Fruit fly (Drosophila melanogaster): Measurements from ENCODE around the gene CG14050.
A peak's percentile ranks its signal among the peaks of the same experiment; 100 is the strongest.

The CG14050 gene

DNA sequence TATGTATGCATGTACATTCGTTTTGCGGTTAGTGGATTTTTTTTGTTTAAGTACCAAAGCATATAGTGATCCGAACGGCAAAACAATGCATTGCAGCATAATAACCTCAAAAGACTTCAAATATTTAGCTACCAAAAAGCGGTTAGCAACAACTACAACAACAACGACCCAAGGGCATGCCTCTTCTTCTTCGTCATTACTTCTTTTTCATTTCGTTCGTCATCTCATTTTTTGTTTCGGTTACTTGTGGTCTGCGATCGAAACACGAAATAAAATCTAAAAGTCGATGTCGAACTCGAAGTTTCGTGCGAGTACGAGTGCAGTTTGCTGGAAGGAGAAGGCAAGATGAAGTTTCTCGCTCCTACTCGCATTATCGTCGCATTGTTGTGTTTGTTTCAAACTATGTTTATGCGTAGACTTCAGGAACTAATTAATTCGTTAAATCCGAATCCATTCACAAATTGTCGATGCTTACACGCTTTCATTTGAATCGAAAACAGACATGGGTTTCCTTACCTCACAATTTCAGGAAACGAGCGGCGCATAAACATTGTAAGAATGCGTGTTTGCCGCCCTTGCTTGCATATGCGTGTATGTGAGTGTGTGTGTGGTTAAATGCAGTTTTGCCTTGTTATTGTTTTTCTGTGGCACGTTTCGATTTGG, 27.2 kb downstream of the CG14050 start (continued):
- TF ChIP-seq CG7839 (tag; optimal IDR thresholded peaks at IDR 0.05) (peak; percentile 80), CG16779 (GFP tag; IDR thresholded peaks at IDR 0.05) (no peak), CG10274 (GFP tag; optimal IDR thresholded peaks at IDR 0.05) (no peak), pho (GFP tag; optimal IDR thresholded peaks at IDR 0.05) (no peak), sr (GFP tag; IDR thresholded peaks at IDR 0.05) (peak; percentile 70; the same call in 2 of the 3 replicates), danr (GFP tag; IDR thresholded peaks at IDR 0.05) (0 out of 2 replicates have a peak, but pooled peaks have one; percentile 23), Aef1 (GFP tag; IDR thresholded peaks at IDR 0.05) (peak; percentile 52; the same call in 2 of the 3 replicates), hth (optimal IDR thresholded peaks at IDR 0.05) (no peak), amos (GFP tag; IDR thresholded peaks at IDR 0.05; ENCODE audit: partially characterized antibody) (no peak), tap (tag; optimal IDR thresholded peaks at IDR 0.05) (peak; percentile 84), gce (GFP tag; IDR thresholded peaks at IDR 0.05) (peak; percentile 85), Fer3 (tag; optimal IDR thresholded peaks at IDR 0.05) (peak; percentile 65), Drgx (GFP tag; IDR thresholded peaks at IDR 0.05) (peak; percentile 94), sima (GFP tag; optimal IDR thresholded peaks at IDR 0.05) (peak; percentile 5), pnt (GFP tag; optimal IDR thresholded peaks at IDR 0.05) (peak; percentile 77), Blimp-1 (GFP tag; optimal IDR thresholded peaks at IDR 0.05) (peak; percentile 86), scrt (GFP tag; optimal IDR thresholded peaks at IDR 0.05) (peak; percentile 45), HmgD (GFP tag; optimal IDR thresholded peaks at IDR 0.05) (peak; percentile 64), PHDP (tag; optimal IDR thresholded peaks at IDR 0.05) (peak; percentile 80), lab (GFP tag; optimal IDR thresholded peaks at IDR 0.05) (peak; percentile 74), CG30403 (GFP tag; optimal IDR thresholded peaks at IDR 0.05) (peak; percentile 78), CG3407 (GFP tag; optimal IDR thresholded peaks at IDR 0.05) (peak; percentile 83), pan (optimal IDR thresholded peaks at IDR 0.05) (no peak), pan (GFP tag; optimal IDR thresholded peaks at IDR 0.05 in 1 of 2, IDR thresholded peaks at IDR 0.05 in 1 of 2) (peak in 1 of 2 experiments; percentile 88), CG1529 (GFP tag; optimal IDR thresholded peaks at IDR 0.05) (peak; percentile 80), CG14441 (GFP tag; IDR thresholded peaks at IDR 0.05) (peak; percentile 73), Lhr (GFP tag; optimal IDR thresholded peaks at IDR 0.05) (peak; percentile 49), CG6765 (GFP tag; optimal IDR thresholded peaks at IDR 0.05) (no peak), Sin3A (optimal IDR thresholded peaks at IDR 0.05) (no peak), aop (GFP tag; IDR thresholded peaks at IDR 0.05) (0 out of 2 replicates have a peak, but pooled peaks have one; percentile 50), org-1 (GFP tag; optimal IDR thresholded peaks at IDR 0.05) (peak; percentile 80), CG4820 (GFP tag; optimal IDR thresholded peaks at IDR 0.05) (peak; percentile 100), nerfin-1 (tag; optimal IDR thresholded peaks at IDR 0.05) (peak; percentile 74), CG8765 (GFP tag; IDR thresholded peaks at IDR 0.05) (peak; percentile 73), CG12659 (GFP tag; optimal IDR thresholded peaks at IDR 0.05) (peak; percentile 66), seq (GFP tag; IDR thresholded peaks at IDR 0.05) (peak; percentile 76), CG6654 (GFP tag; optimal IDR thresholded peaks at IDR 0.05) (peak; percentile 16), Adf1 (GFP tag; IDR thresholded peaks at IDR 0.05) (no peak), CG17912 (GFP tag; optimal IDR thresholded peaks at IDR 0.05) (no peak), CG7928 (GFP tag; optimal IDR thresholded peaks at IDR 0.05) (no peak), gem (tag; optimal IDR thresholded peaks at IDR 0.05) (peak; percentile 89), Doc2 (GFP tag; IDR thresholded peaks at IDR 0.05) (no peak), NFAT (GFP tag; IDR thresholded peaks at IDR 0.05) (0 out of 2 replicates have a peak, but pooled peaks have one; percentile 41), gt (GFP tag; IDR thresholded peaks at IDR 0.05) (peak; percentile 74), CG6813 (GFP tag; optimal IDR thresholded peaks at IDR 0.05) (peak; percentile 79), slou (GFP tag; optimal IDR thresholded peaks at IDR 0.05) (no peak), tup (GFP tag; optimal IDR thresholded peaks at IDR 0.05) (peak; percentile 54), CG10366 (GFP tag; IDR thresholded peaks at IDR 0.05) (peak; percentile 81), CG4707 (GFP tag; optimal IDR thresholded peaks at IDR 0.05) (peak; percentile 79), sug (tag; optimal IDR thresholded peaks at IDR 0.05) (no peak), row (GFP tag; IDR thresholded peaks at IDR 0.05) (peak; percentile 90)
